Worm (Caenorhabditis elegans) whole organism, L4 larva: ENCODE measurements around the gene F54F2.6.

ENCODE experiments used
- ZK546.5 ChIP-seq, 2 experiments: sonication (generic microtip); optimal IDR thresholded peaks; 2 replicates each; lab custom pipeline; 2017; ENCODE audit warnings: missing biosample characterization in 2 of 2, missing genetic modification characterization in 2 of 2
- dve-1 ChIP-seq: sonication (generic microtip); optimal IDR thresholded peaks from 2 replicates; lab custom pipeline; 2017; ENCODE audit warnings: antibody characterized with exemption, mild to moderate bottlenecking, missing genetic modification characterization, missing compliant biosample characterization; ENCODE audit not compliant: insufficient read depth
- mdl-1 ChIP-seq, 2 experiments: fragments of 150-350 bp in 1 of 2; sonication (generic microtip) in 1 of 2; optimal IDR thresholded peaks; 2 replicates each; lab custom pipeline; 2014 to 2017; ENCODE audit warnings: missing biosample characterization in 2 of 2, missing genetic modification characterization in 2 of 2
- nhr-237 ChIP-seq: sonication (generic microtip); optimal IDR thresholded peaks from 2 replicates; lab custom pipeline; 2017; ENCODE audit warnings: missing biosample characterization, missing genetic modification characterization
- pqm-1 ChIP-seq: sonication (generic microtip); optimal IDR thresholded peaks from 2 replicates; lab custom pipeline; 2017; ENCODE audit warnings: missing biosample characterization, missing genetic modification characterization
- snpc-4 ChIP-seq: fragments of 150-350 bp; optimal IDR thresholded peaks from 2 replicates; lab custom pipeline; 2014; ENCODE audit warnings: missing biosample characterization, missing genetic modification characterization
- unc-39 ChIP-seq: sonication (generic microtip); optimal IDR thresholded peaks from 2 replicates; lab custom pipeline; 2017; ENCODE audit warnings: missing biosample characterization, missing genetic modification characterization

DNA sequence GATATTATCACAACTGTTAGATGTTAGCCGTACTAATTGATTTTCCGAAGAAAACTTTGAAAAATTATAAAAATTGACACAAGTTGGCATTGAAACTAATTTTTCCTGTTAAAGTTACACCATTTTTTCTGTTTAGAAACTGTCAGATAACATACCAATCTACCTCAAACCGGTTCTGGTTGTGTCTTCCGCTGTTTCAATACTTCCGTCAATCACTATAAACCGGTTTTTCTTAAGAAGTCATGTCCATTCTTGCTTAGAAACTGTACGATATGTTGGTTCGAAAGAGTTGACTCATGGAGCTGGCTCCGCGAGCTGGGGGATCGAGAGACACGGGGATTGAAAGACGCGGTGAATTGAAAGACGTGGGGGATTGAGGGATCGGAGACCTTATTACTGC is 30.3 kb downstream of the F54F2.6 start:
- TF ChIP-seq pqm-1: no peak
- no peak for TF ChIP-seq ZK546.5 (tag; optimal IDR thresholded peaks at IDR 0.05; lab: Kevin White, UChicago)
- no peak for TF ChIP-seq mdl-1 (tag; optimal IDR thresholded peaks at IDR 0.05; lab: Kevin White, UChicago)
- TF ChIP-seq snpc-4: no peak
- no peak for TF ChIP-seq unc-39 (tag; lab: Kevin White, UChicago)
- no peak for TF ChIP-seq nhr-237 (tag; lab: Kevin White, UChicago)
- TF ChIP-seq dve-1 (tag; lab: Kevin White, UChicago): no peak
